Worm (Caenorhabditis elegans) whole organism, midembryonic: Measurements from ENCODE around the gene B0035.22.

Source experiments
- T22C8.4 ChIP-seq: fragments of 200-800 bp; sonication (Bioruptor generic); IDR thresholded peaks from 2 replicates; pipeline ENCODE4 v1.3.6; 2022; ENCODE audit warnings: missing genetic modification characterization, missing compliant biosample characterization
- cog-1 ChIP-seq: sonication (generic microtip); optimal IDR thresholded peaks from 2 replicates; lab custom pipeline; 2016; ENCODE audit warnings: missing genetic modification characterization, missing compliant biosample characterization
- flt-1 ChIP-seq: fragments of 200-800 bp; sonication (Bioruptor generic); IDR thresholded peaks from 2 replicates; pipeline ENCODE4 v1.3.6; 2022; ENCODE audit warnings: missing genetic modification characterization, missing compliant biosample characterization
- klf-2 ChIP-seq: fragments of 200-800 bp; sonication (Bioruptor generic); conservative IDR thresholded peaks from 2 replicates; pipeline ENCODE4 v1.3.6; 2022; ENCODE audit warnings: missing genetic modification reagents, missing genetic modification characterization, missing compliant biosample characterization
- med-1 ChIP-seq: sonication (generic microtip); optimal IDR thresholded peaks from 2 replicates; lab custom pipeline; 2017; ENCODE audit warnings: missing genetic modification characterization, mild to moderate bottlenecking, missing compliant biosample characterization, antibody characterized with exemption, missing genetic modification reagents; ENCODE audit not compliant: insufficient read depth
- ref-1 ChIP-seq: fragments of 200-800 bp; sonication (Bioruptor generic); conservative IDR thresholded peaks from 2 replicates; pipeline ENCODE4 v1.3.6; 2022; ENCODE audit warnings: missing genetic modification reagents, missing genetic modification characterization, missing compliant biosample characterization
- tab-1 ChIP-seq: fragments of 200-800 bp; sonication (Bioruptor generic); IDR thresholded peaks from 2 replicates; pipeline ENCODE4 v1.3.6; 2022; ENCODE audit warnings: missing genetic modification characterization, missing compliant biosample characterization
- ztf-23 ChIP-seq: fragments of 200-800 bp; sonication (Bioruptor generic); IDR thresholded peaks from 2 replicates; pipeline ENCODE4 v1.3.6; 2022; ENCODE audit warnings: missing genetic modification reagents, missing genetic modification characterization, missing compliant biosample characterization
- ztf-29 ChIP-seq: fragments of 200-800 bp; sonication (Bioruptor generic); IDR thresholded peaks from 2 replicates; pipeline ENCODE4 v1.3.6; 2022; ENCODE audit warnings: missing genetic modification reagents, missing genetic modification characterization, missing compliant biosample characterization

B0035.22 gene

DNA sequence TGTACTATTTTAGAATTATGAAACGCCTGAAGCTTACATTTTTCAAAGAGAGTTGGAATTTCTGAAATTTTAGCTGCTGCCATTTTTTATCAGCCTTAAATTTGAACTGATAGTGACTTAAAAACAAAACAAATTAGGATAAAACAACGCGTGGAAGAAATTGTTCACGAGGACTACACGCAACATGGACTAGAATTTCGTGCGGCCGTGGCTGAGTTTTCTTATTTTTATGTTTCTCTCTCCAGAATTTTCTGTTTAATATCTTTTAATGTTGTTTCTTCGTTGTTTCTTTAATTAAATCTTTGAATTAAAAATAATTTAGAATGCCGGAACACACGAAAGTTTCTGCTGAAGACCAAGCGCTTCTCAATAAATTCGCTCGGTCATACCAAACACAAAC, at the start of gene B0035.22, which contains the start of the genes B0035.3 and pfd-4:
TSS of gene B0035.22 (plus strand) at position 269 of the 400 bp plus-strand sequence.
TSS of gene B0035.3 (minus strand) at position 114 of the 400 bp plus-strand sequence.
TSS of gene pfd-4 (plus strand) at position 323 of the 400 bp plus-strand sequence.
- TF ChIP-seq T22C8.4 = no peak
- TF ChIP-seq flt-1 (GFP tag; lab: Robert Waterston, UW) = no peak
- TF ChIP-seq ref-1 (GFP tag; lab: Robert Waterston, UW) = no peak
- no peak for TF ChIP-seq tab-1 (GFP tag; lab: Robert Waterston, UW)
- TF ChIP-seq cog-1 (tag; lab: Kevin White, UChicago) = no peak
- TF ChIP-seq med-1 (GFP tag; lab: Kevin White, UChicago) = no peak
- TF ChIP-seq ztf-23 (GFP tag; lab: Robert Waterston, UW) = no peak
- TF ChIP-seq ztf-29 = no peak
- TF ChIP-seq klf-2 (GFP tag; lab: Robert Waterston, UW) = no peak

ce11 chrIV:11266090-11266489, 48.9 kb upstream of the B0035.22 start, which contains the start of gene col-127:
col-127 (minus strand) TSS chrIV:11266190.
- TF ChIP-seq ztf-23 (GFP tag; lab: Robert Waterston, UW) = no peak
- no peak for TF ChIP-seq tab-1 (GFP tag; lab: Robert Waterston, UW)
- TF ChIP-seq ztf-29 = no peak
- TF ChIP-seq flt-1 (GFP tag; lab: Robert Waterston, UW) = no peak
- no peak for TF ChIP-seq klf-2 (GFP tag; lab: Robert Waterston, UW)
- TF ChIP-seq ref-1 (GFP tag; lab: Robert Waterston, UW) = no peak
- TF ChIP-seq cog-1 (tag; lab: Kevin White, UChicago) = no peak
- TF ChIP-seq med-1 (GFP tag; lab: Kevin White, UChicago) = no peak
- TF ChIP-seq T22C8.4 = no peak

DNA sequence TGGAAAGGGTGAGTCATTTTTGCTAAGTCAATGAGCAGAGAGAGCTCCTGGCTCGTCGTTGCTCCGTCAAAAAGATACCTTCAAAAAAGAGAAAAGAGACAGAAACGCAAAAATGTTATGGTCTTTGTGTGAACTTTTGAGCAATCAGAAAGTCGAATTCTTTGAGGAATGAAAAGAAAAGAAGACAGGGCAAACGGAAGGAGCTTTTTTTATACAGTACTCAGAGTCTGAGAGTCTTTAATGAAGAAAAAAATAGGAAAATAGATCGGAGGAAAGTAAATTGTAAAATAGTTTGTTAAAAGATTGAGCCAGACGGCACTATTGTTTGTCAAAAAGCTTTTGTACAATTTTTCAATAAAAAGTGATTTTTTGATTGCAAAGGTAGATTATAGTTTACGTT, 45.5 kb upstream of the B0035.22 start:
- no peak for TF ChIP-seq med-1 (GFP tag; lab: Kevin White, UChicago)
- no peak for TF ChIP-seq cog-1 (tag; lab: Kevin White, UChicago)

DNA sequence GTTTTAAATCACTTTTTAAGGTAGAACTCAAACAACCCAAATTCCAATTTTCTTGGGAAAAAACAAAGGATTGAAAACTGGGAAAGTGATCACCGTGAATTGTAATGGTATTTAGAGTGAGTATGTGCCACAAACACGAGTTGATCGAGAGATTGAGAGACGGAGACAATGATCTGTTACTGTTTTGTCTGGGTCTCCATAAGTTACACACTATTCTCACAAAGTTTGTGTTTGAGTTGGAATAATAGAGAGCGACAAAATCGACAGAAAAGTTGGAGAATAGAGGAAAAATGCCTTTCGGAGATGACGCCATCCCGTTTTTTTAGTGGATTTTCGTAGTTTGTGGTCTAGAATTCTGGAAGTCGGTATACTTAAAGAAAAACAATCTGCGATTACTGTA, 43.7 kb upstream of the B0035.22 start, which contains the start of gene nhr-7:
TSS of gene nhr-7 (minus strand) at position 101 of the 400 bp plus-strand sequence.
- TF ChIP-seq cog-1 (tag; lab: Kevin White, UChicago) = no peak
- TF ChIP-seq tab-1 (GFP tag; lab: Robert Waterston, UW) = no peak
- TF ChIP-seq flt-1 (GFP tag; lab: Robert Waterston, UW) = no peak
- no peak for TF ChIP-seq klf-2 (GFP tag; lab: Robert Waterston, UW)
- TF ChIP-seq T22C8.4 = no peak
- TF ChIP-seq ref-1 (GFP tag; lab: Robert Waterston, UW) = no peak
- TF ChIP-seq med-1 (GFP tag; lab: Kevin White, UChicago) = no peak
- TF ChIP-seq ztf-23 (GFP tag; lab: Robert Waterston, UW) = no peak
- no peak for TF ChIP-seq ztf-29

- TF ChIP-seq flt-1 (GFP tag; lab: Robert Waterston, UW) (no peak), med-1 (GFP tag; lab: Kevin White, UChicago) (no peak)
These were observed 41.8 kb upstream of the B0035.22 start, which contains the start of gene gtl-2 for ce11 chrIV:11273151-11273550. gtl-2 (plus strand) TSS chrIV:11273451.

DNA sequence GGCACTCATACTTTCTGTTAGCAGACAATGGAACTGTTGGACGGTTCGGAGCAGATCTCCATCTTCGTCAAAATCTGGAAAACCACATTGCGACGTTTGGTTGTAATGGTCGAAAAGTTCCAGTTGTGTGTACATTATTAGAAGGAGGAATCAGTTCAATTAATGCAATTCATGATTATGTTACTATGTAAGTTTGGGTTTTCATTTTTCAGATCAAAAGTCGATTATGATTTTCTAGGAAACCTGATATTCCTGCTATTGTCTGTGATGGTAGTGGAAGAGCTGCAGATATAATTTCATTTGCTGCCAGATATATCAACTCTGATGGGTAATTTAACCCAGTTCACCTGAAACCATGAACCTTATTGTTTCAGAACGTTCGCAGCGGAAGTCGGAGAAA, 38.9 kb upstream of the B0035.22 start:
- TF ChIP-seq cog-1 (tag; lab: Kevin White, UChicago) (no peak), ref-1 (GFP tag; lab: Robert Waterston, UW) (no peak), med-1 (GFP tag; lab: Kevin White, UChicago) (no peak), klf-2 (GFP tag; lab: Robert Waterston, UW) (no peak)

DNA sequence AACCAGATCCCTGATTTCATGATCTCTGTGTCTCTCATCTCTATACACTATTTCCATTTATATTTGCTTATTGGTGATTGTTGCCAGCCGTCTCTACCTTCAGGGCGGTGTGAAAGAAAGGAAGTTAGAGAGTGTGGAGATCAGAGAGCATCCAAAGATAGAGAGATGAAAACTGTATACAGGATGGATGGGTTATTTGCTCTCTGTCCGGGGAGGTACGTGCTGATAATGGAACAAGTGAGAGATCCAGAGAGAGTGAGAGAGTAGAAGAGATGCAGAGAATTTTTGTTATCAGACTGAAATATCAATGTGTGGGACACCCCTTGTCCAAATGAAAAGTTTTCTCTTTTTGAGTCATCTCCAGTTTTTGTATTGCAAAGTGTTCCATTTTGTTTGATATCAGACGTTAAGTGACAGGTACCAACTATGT, 30.8 kb upstream of the B0035.22 start:
- TF ChIP-seq tab-1 (GFP tag; lab: Robert Waterston, UW) (no peak), klf-2 (GFP tag; lab: Robert Waterston, UW) (no peak), flt-1 (GFP tag; lab: Robert Waterston, UW) (no peak), ztf-29 (no peak), med-1 (GFP tag; lab: Kevin White, UChicago) (no peak), ref-1 (GFP tag; lab: Robert Waterston, UW) (no peak), cog-1 (tag; lab: Kevin White, UChicago) (no peak), T22C8.4 (no peak), ztf-23 (GFP tag; lab: Robert Waterston, UW) (no peak)

ce11 chrIV:11285239-11285638, 29.7 kb upstream of the B0035.22 start:
- TF ChIP-seq cog-1 (tag; lab: Kevin White, UChicago) = no peak
- no peak for TF ChIP-seq flt-1 (GFP tag; lab: Robert Waterston, UW)
- TF ChIP-seq ztf-29 = no peak
- no peak for TF ChIP-seq T22C8.4
- no peak for TF ChIP-seq ref-1 (GFP tag; lab: Robert Waterston, UW)
- TF ChIP-seq med-1 (GFP tag; lab: Kevin White, UChicago) = no peak
- TF ChIP-seq klf-2 (GFP tag; lab: Robert Waterston, UW) = no peak
- TF ChIP-seq tab-1 (GFP tag; lab: Robert Waterston, UW) = no peak
- TF ChIP-seq ztf-23 (GFP tag; lab: Robert Waterston, UW) = no peak

DNA sequence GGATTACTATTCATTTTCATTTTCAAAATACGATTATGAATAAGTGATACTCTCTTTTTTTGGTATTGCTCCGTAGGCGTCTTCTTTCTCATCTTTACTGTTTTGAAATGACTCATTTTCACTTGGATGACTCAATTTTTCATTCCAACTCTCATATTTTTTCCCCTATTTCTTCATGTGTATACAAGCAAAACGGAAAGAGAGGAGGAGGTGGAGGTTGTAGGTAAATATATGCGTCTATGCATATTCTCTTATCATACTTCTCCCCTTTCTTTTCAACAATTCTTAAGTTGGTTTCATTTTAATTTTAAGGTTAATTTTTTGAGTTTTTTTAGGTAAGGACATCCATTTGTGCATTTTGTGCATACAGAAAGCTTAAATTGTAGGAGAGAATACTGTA, 28.8 kb upstream of the B0035.22 start:
- no peak for TF ChIP-seq flt-1 (GFP tag; lab: Robert Waterston, UW)
- TF ChIP-seq ztf-23 (GFP tag; lab: Robert Waterston, UW) = no peak
- no peak for TF ChIP-seq med-1 (GFP tag; lab: Kevin White, UChicago)
- TF ChIP-seq ref-1 (GFP tag; lab: Robert Waterston, UW) = no peak
- TF ChIP-seq T22C8.4 = no peak
- TF ChIP-seq tab-1 (GFP tag; lab: Robert Waterston, UW) = no peak
- TF ChIP-seq cog-1 (tag; lab: Kevin White, UChicago) = no peak
- TF ChIP-seq ztf-29 = no peak
- no peak for TF ChIP-seq klf-2 (GFP tag; lab: Robert Waterston, UW)

ce11 chrIV:11287511-11287910, 27.4 kb upstream of the B0035.22 start, which contains the start of gene F54D1.6:
F54D1.6 (plus strand) TSS chrIV:11287811.
- no peak for TF ChIP-seq flt-1 (GFP tag; lab: Robert Waterston, UW)
